Worm (Caenorhabditis elegans) whole organism, L4/young adult: ENCODE measurements around the gene ruvb-1.

Source experiments
- W03F9.2 ChIP-seq: fragments of 150-350 bp; optimal IDR thresholded peaks from 2 replicates; lab custom pipeline; 2014; ENCODE audit warnings: missing biosample characterization, missing genetic modification characterization
- him-1 ChIP-seq: sonication (generic microtip); optimal IDR thresholded peaks from 2 replicates; lab custom pipeline; 2016; ENCODE audit warnings: missing genotype, missing genetic modification reagents, missing genetic modification characterization, missing compliant biosample characterization

- TF ChIP-seq him-1 (tag; lab: Kevin White, UChicago) (no peak), W03F9.2 (tag; lab: Kevin White, UChicago) (no peak)
Observed at ce11 chrV:9983529-9983928, 2.9 kb upstream of the ruvb-1 start.
